Fruit fly (Drosophila melanogaster): Measurements from ENCODE around the gene CG42766.

DNA sequence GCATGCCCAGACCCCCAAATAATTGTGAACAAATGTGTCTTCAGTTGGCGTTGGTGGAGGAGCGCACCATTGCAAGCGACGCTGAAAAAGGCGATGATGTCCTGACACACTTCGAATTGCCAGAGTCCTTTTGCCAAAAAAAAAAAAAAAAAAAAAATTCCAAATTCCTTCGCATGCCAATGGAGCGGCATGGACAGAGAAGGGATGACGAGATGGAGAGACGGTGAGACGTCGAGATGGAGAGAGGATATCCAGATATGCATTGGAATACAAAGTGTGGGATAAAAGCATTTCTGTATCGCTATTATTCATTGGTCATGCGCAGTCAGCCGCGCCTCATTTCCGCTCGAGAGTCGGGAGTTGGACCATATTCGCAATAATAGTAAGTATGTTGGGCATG lies 5.1 kb upstream of the CG42766 start:
- TF ChIP-seq CG4496 (GFP tag; IDR thresholded peaks at IDR 0.05) (no peak), Snoo (tag; optimal IDR thresholded peaks at IDR 0.05) (no peak), CG9948 (tag; optimal IDR thresholded peaks at IDR 0.05) (no peak), EcR (GFP tag; optimal IDR thresholded peaks at IDR 0.05) (no peak), Pif1B (GFP tag; optimal IDR thresholded peaks at IDR 0.05) (no peak), CG13204 (GFP tag; optimal IDR thresholded peaks at IDR 0.05) (no peak), Ets98B (GFP tag; IDR thresholded peaks at IDR 0.05) (no peak), gl (tag; optimal IDR thresholded peaks at IDR 0.05) (no peak), D1 (tag; optimal IDR thresholded peaks at IDR 0.05) (no peak), CG10348 (GFP tag; IDR thresholded peaks at IDR 0.05) (no peak)

Data from whole organism, pupa.